Worm (Caenorhabditis elegans): ENCODE measurements around the gene R10H1.1.

ce11 chrII:7534369-7534768 is 40.1 kb downstream of the R10H1.1 start, which contains the start of gene wrt-10:
- TF ChIP-seq xnd-1 (tag; optimal IDR thresholded peaks at IDR 0.05) (no peak), ceh-27 (GFP tag; optimal IDR thresholded peaks at IDR 0.05) (no peak), B0261.1 (tag; optimal IDR thresholded peaks at IDR 0.05) (no peak)
